Worm (Caenorhabditis elegans): ENCODE data around the gene mrps-22.

mrps-22 gene

DNA sequence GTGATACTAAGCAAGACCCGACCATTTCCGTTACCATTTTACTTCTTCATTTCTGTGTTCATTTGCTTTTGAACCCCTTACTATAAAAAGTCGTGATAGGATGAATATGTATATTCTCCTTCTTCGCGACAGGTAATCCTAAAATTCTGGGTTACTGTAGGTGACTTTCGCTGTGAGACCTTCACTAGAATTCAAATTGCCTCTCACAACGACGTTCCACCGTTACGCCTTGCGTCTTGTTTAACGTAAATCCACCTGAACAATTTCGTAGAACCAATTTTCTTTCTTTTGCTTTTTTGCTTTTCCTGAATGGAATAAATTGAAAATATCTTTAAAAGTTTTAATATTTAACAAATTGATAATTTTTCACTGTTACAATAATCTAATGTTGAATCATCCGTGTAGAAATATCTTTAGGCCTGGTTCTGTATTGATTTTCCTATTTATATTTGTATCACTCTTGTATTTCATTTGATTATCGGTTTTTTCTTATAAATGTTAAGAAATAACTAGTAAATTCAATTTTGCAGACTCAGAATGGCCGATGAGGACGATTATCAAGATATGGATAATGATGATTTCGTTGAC is 3.5 kb upstream of the mrps-22 start, which contains the start of gene rpb-6:
rpb-6 (plus strand) TSS at position 538 of the 588 bp plus-strand sequence.
- TF ChIP-seq ztf-11 (tag; optimal IDR thresholded peaks at IDR 0.05) (no peak), sptf-1 (tag; optimal IDR thresholded peaks at IDR 0.05) (no peak), sem-2 (GFP tag; optimal IDR thresholded peaks at IDR 0.05) (no peak), unc-62 (GFP tag; optimal IDR thresholded peaks at IDR 0.05) (no peak), nhr-12 (tag; optimal IDR thresholded peaks at IDR 0.05) (no peak), lsy-2 (tag; optimal IDR thresholded peaks at IDR 0.05) (peak; percentile 70), flh-1 (GFP tag; optimal IDR thresholded peaks at IDR 0.05) (no peak), nhr-237 (tag; optimal IDR thresholded peaks at IDR 0.05) (no peak), mab-5 (tag; optimal IDR thresholded peaks at IDR 0.05) (no peak), lin-13 (tag; optimal IDR thresholded peaks at IDR 0.05) (peak; percentile 9), ceh-83 (GFP tag; optimal IDR thresholded peaks at IDR 0.05) (no peak), unc-120 (tag; optimal IDR thresholded peaks at IDR 0.05; ENCODE audit: poor library complexity, severe bottlenecking) (no peak), zip-8 (tag; optimal IDR thresholded peaks at IDR 0.05) (no peak), elt-3 (tag; optimal IDR thresholded peaks at IDR 0.05) (no peak), ces-1 (GFP tag; optimal IDR thresholded peaks at IDR 0.05) (no peak), ham-2 (GFP tag; optimal IDR thresholded peaks at IDR 0.05) (no peak), mls-2 (tag; optimal IDR thresholded peaks at IDR 0.05) (no peak)

DNA sequence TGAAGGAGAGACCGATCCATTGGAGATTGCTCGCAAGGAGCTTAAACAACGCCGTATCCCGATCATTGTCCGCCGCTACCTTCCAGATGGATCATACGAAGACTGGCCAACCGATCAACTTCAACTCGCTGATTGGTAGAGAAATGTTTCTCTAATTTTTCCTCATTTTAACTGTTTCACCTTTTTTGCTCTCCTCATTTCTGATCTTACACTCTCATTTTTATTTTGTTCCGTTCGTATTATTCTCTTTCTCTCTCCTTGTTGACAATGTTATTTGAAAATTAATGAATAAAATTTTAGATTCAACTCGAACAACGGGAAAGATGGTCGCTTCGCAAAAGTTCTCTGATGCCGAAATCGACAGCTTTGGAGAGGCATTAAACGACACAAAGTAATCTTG is 2.8 kb upstream of the mrps-22 start, which contains the start of gene dohh-1:
dohh-1 (plus strand) TSS at position 301 of the 400 bp plus-strand sequence.
- TF ChIP-seq snpc-4 (tag; optimal IDR thresholded peaks at IDR 0.05) = no peak
- no peak for TF ChIP-seq zip-8 (tag; optimal IDR thresholded peaks at IDR 0.05)
- no peak for TF ChIP-seq ceh-39 (tag; optimal IDR thresholded peaks at IDR 0.05)
- TF ChIP-seq nhr-76 (tag; optimal IDR thresholded peaks at IDR 0.05) = no peak
- TF ChIP-seq nhr-2 (tag; optimal IDR thresholded peaks at IDR 0.05) = no peak
- no peak for TF ChIP-seq nhr-28 (tag; optimal IDR thresholded peaks at IDR 0.05)
- no peak for TF ChIP-seq elt-1 (tag; optimal IDR thresholded peaks at IDR 0.05; ENCODE audit: borderline replicate concordance, insufficient read depth)
- no peak for TF ChIP-seq mab-5 (tag; optimal IDR thresholded peaks at IDR 0.05)
- TF ChIP-seq unc-120 (tag; optimal IDR thresholded peaks at IDR 0.05; ENCODE audit: poor library complexity, severe bottlenecking) = no peak
- TF ChIP-seq unc-39 (tag; optimal IDR thresholded peaks at IDR 0.05) = no peak
- no peak for TF ChIP-seq lin-32 (GFP tag; optimal IDR thresholded peaks at IDR 0.05)
- no peak for TF ChIP-seq unc-62 (GFP tag; optimal IDR thresholded peaks at IDR 0.05)
- no peak for TF ChIP-seq sem-2 (GFP tag; optimal IDR thresholded peaks at IDR 0.05)
- TF ChIP-seq nhr-237 (tag; optimal IDR thresholded peaks at IDR 0.05) = no peak
- no peak for TF ChIP-seq bed-3 (GFP tag; optimal IDR thresholded peaks at IDR 0.05)
- TF ChIP-seq flh-1 (GFP tag; optimal IDR thresholded peaks at IDR 0.05) = no peak
- TF ChIP-seq cnd-1 (tag; optimal IDR thresholded peaks at IDR 0.05) = no peak
- no peak for TF ChIP-seq nhr-12 (tag; optimal IDR thresholded peaks at IDR 0.05)
- no peak for TF ChIP-seq hlh-1 (tag; optimal IDR thresholded peaks at IDR 0.05)

DNA sequence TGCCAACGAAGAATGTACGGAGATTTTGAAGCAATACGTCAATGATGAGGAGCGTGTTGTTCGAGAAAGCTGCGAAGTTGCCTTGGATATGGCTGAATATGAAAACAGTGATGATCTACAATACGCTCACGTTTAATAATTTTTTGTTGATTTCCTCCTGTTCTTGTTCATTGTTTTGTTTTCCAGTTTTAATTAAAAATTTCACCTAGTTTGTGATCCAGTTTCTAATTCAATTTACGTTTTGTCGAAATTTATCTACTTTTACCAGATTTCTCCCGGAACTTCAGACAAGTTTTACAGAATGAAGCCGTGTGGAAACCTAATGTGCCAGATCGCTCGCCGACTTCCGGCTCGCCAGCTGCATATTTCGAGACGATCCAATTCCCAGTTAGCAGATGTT is 1.6 kb upstream of the mrps-22 start, which contains the start of gene dap-3:
dap-3 (plus strand) TSS at position 301 of the 400 bp plus-strand sequence.
- TF ChIP-seq elt-1 (tag; optimal IDR thresholded peaks at IDR 0.05; ENCODE audit: borderline replicate concordance, insufficient read depth) (no peak), hlh-1 (tag; optimal IDR thresholded peaks at IDR 0.05) (no peak), sptf-1 (tag; optimal IDR thresholded peaks at IDR 0.05) (no peak), lin-32 (GFP tag; optimal IDR thresholded peaks at IDR 0.05) (no peak)

DNA sequence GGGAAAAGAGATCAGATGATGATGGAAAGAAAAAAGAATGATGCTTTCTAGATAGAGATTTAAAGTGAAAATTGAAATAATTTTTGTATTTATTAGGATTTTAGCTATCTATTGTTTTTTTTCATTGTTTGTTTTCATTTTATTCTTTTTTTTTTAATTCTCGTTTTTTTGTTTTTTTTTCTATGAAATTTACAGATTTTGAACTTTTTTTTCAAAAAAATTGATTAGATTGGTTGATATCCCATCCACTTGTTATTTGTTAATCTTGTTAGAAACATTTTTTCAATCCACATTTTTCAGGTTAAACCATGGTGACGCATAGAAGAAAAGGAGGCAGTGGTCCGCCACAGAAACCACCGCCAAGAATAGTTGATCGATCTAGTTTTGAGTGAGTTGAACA is 1.6 kb downstream of the mrps-22 start, which contains the start of gene algn-9:
algn-9 (plus strand) TSS at position 301 of the 400 bp plus-strand sequence.
- TF ChIP-seq unc-120 (tag; optimal IDR thresholded peaks at IDR 0.05; ENCODE audit: poor library complexity, severe bottlenecking) = no peak
- no peak for TF ChIP-seq ceh-83 (GFP tag; optimal IDR thresholded peaks at IDR 0.05)
- TF ChIP-seq blmp-1 (tag; optimal IDR thresholded peaks at IDR 0.05) = no peak
- no peak for TF ChIP-seq cnd-1 (tag; optimal IDR thresholded peaks at IDR 0.05)

DNA sequence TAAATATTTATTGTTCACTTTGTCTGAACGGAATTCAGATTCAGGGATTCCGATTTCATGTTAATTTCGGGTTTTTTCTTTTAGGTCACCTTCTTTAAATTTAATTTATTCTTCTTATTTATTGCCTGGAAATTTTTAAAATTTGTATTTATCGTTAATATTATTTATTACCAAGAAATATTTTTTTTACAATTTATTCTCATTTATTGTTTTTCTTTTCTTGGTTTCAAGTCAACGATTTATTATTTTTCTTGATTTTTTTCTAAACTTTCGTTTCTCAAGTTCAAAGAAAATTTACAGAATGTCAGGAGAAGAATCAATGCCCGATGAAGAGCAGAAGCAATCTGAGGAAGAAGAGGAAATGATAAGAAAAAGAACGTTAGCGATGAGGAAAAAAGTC is 5.3 kb downstream of the mrps-22 start, which contains the start of gene crn-3:
crn-3 (plus strand) TSS at position 301 of the 400 bp plus-strand sequence.
- no peak for TF ChIP-seq flh-1 (GFP tag; optimal IDR thresholded peaks at IDR 0.05)
- TF ChIP-seq snpc-4 (tag; optimal IDR thresholded peaks at IDR 0.05) = no peak
- no peak for TF ChIP-seq tbx-8 (GFP tag; optimal IDR thresholded peaks at IDR 0.05)
- TF ChIP-seq nhr-28 (tag; optimal IDR thresholded peaks at IDR 0.05) = no peak
- TF ChIP-seq unc-62 (GFP tag; optimal IDR thresholded peaks at IDR 0.05) = no peak
- no peak for TF ChIP-seq ham-2 (GFP tag; optimal IDR thresholded peaks at IDR 0.05)
- no peak for TF ChIP-seq lsy-2 (tag; optimal IDR thresholded peaks at IDR 0.05)
- no peak for TF ChIP-seq zip-8 (tag; optimal IDR thresholded peaks at IDR 0.05)
- TF ChIP-seq mls-2 (tag; optimal IDR thresholded peaks at IDR 0.05) = no peak
- no peak for TF ChIP-seq bed-3 (GFP tag; optimal IDR thresholded peaks at IDR 0.05)
- no peak for TF ChIP-seq unc-120 (tag; optimal IDR thresholded peaks at IDR 0.05; ENCODE audit: poor library complexity, severe bottlenecking)
- no peak for TF ChIP-seq mab-5 (tag; optimal IDR thresholded peaks at IDR 0.05)
- no peak for TF ChIP-seq unc-39 (tag; optimal IDR thresholded peaks at IDR 0.05)
- no peak for TF ChIP-seq hlh-1 (tag; optimal IDR thresholded peaks at IDR 0.05)
- TF ChIP-seq blmp-1 (tag; optimal IDR thresholded peaks at IDR 0.05) = no peak
- TF ChIP-seq elt-1 (tag; optimal IDR thresholded peaks at IDR 0.05; ENCODE audit: borderline replicate concordance, insufficient read depth) = no peak
